Fruit fly (Drosophila melanogaster) whole organism, prepupa: ENCODE measurements around the gene Acsx1R.

Experiments
- CG11902 ChIP-seq: fragments of 200-800 bp; sonication (Bioruptor generic); optimal IDR thresholded peaks from 3 replicates; lab custom pipeline; 2016; ENCODE audit warnings: missing biosample characterization, missing genetic modification characterization
- CG1621 ChIP-seq: fragments of 200-800 bp; sonication (Bioruptor generic); optimal IDR thresholded peaks from 3 replicates; lab custom pipeline; 2018; ENCODE audit warnings: missing biosample characterization, mild to moderate bottlenecking, missing genetic modification characterization
- CG31627 ChIP-seq: fragments of 200-800 bp; sonication (Bioruptor generic); optimal IDR thresholded peaks from 3 replicates; lab custom pipeline; 2016; ENCODE audit warnings: missing biosample characterization, missing genetic modification characterization
- CG32006 ChIP-seq: fragments of 200-800 bp; sonication (Bioruptor generic); optimal IDR thresholded peaks from 3 replicates; lab custom pipeline; 2017; ENCODE audit warnings: missing biosample characterization, mild to moderate bottlenecking, missing genetic modification characterization
- CG34406 ChIP-seq: fragments of 200-800 bp; sonication (Bioruptor generic); optimal IDR thresholded peaks from 3 replicates; lab custom pipeline; 2016; ENCODE audit warnings: missing biosample characterization, missing genetic modification characterization
- CG6276 ChIP-seq: fragments of 200-800 bp; sonication (Bioruptor generic); optimal IDR thresholded peaks from 2 replicates; lab custom pipeline; 2017; ENCODE audit warnings: missing biosample characterization, mild to moderate bottlenecking, missing genetic modification characterization
- CG6792 ChIP-seq: fragments of 200-800 bp; sonication (Bioruptor generic); optimal IDR thresholded peaks from 3 replicates; lab custom pipeline; 2016; ENCODE audit warnings: missing biosample characterization, missing genetic modification characterization
- CG6854 ChIP-seq: fragments of 200-800 bp; sonication (Bioruptor generic); optimal IDR thresholded peaks from 2 replicates; lab custom pipeline; 2017; ENCODE audit warnings: missing biosample characterization, mild to moderate bottlenecking, missing genetic modification characterization
- CG7368 ChIP-seq: fragments of 200-800 bp; sonication (Bioruptor generic); optimal IDR thresholded peaks from 3 replicates; lab custom pipeline; 2016; ENCODE audit warnings: missing biosample characterization, missing genetic modification characterization
- CG8119 ChIP-seq: fragments of 200-800 bp; sonication (Bioruptor generic); IDR thresholded peaks from 3 replicates; pipeline ENCODE4 v1.3.6; 2022; ENCODE audit warnings: missing biosample characterization, missing genetic modification characterization
- Eip75B ChIP-seq: fragments of 200-800 bp; sonication (Bioruptor generic); optimal IDR thresholded peaks from 3 replicates; lab custom pipeline; 2016; ENCODE audit warnings: missing biosample characterization, missing genetic modification characterization
- Eip93F ChIP-seq: fragments of 200-800 bp; sonication (Bioruptor generic); optimal IDR thresholded peaks from 2 replicates; lab custom pipeline; 2016; ENCODE audit warnings: missing biosample characterization, mild to moderate bottlenecking, missing genetic modification characterization
- Ets21C ChIP-seq: fragments of 200-800 bp; sonication (Bioruptor generic); optimal IDR thresholded peaks from 3 replicates; lab custom pipeline; 2016; ENCODE audit warnings: missing biosample characterization, missing genetic modification characterization
- Hr38 ChIP-seq: sonication (Bioruptor generic); optimal IDR thresholded peaks from 2 replicates; lab custom pipeline; 2016; ENCODE audit warnings: missing biosample characterization, missing genetic modification characterization
- Hr4 ChIP-seq: fragments of 200-800 bp; sonication (Bioruptor generic); optimal IDR thresholded peaks from 3 replicates; lab custom pipeline; 2016; ENCODE audit warnings: missing biosample characterization, missing genetic modification characterization
- Lpt ChIP-seq: fragments of 200-800 bp; sonication (Bioruptor generic); optimal IDR thresholded peaks from 3 replicates; lab custom pipeline; 2016; ENCODE audit warnings: missing biosample characterization, missing genetic modification characterization
- OdsH ChIP-seq: fragments of 200-800 bp; sonication (Bioruptor generic); optimal IDR thresholded peaks from 3 replicates; lab custom pipeline; 2016; ENCODE audit warnings: missing biosample characterization, missing genetic modification characterization
- Smox ChIP-seq: fragments of 200-800 bp; sonication (Bioruptor generic); optimal IDR thresholded peaks from 3 replicates; lab custom pipeline; 2016; ENCODE audit warnings: missing biosample characterization, missing genetic modification characterization
- Sox102F ChIP-seq: fragments of 200-800 bp; sonication (Bioruptor generic); optimal IDR thresholded peaks from 2 replicates; lab custom pipeline; 2016; ENCODE audit warnings: missing biosample characterization, mild to moderate bottlenecking, missing genetic modification characterization
- acj6 ChIP-seq: fragments of 200-800 bp; sonication (Bioruptor generic); optimal IDR thresholded peaks from 3 replicates; lab custom pipeline; 2016; ENCODE audit warnings: missing biosample characterization, missing genetic modification characterization
- fd85E ChIP-seq: fragments of 200-800 bp; sonication (Bioruptor generic); optimal IDR thresholded peaks from 3 replicates; lab custom pipeline; 2016; ENCODE audit warnings: missing biosample characterization, missing genetic modification characterization
- lz ChIP-seq: fragments of 200-800 bp; sonication (Bioruptor generic); optimal IDR thresholded peaks from 3 replicates; lab custom pipeline; 2016; ENCODE audit warnings: missing biosample characterization, missing genetic modification characterization
- net ChIP-seq: fragments of 200-800 bp; sonication (Bioruptor generic); optimal IDR thresholded peaks from 3 replicates; lab custom pipeline; 2016; ENCODE audit warnings: missing biosample characterization, missing genetic modification characterization
- salr ChIP-seq, 2 experiments: fragments of 200-800 bp; sonication (Bioruptor generic); optimal IDR thresholded peaks; 3 replicates each; lab custom pipeline; 2016 to 2018; ENCODE audit warnings: missing biosample characterization in 2 of 2, missing genetic modification characterization in 2 of 2, mild to moderate bottlenecking in 1 of 2
- spab ChIP-seq: fragments of 200-800 bp; sonication (Bioruptor generic); optimal IDR thresholded peaks from 2 replicates; lab custom pipeline; 2017; ENCODE audit warnings: missing biosample characterization, mild to moderate bottlenecking, missing genetic modification characterization, missing genetic modification reagents
- ss ChIP-seq, 2 experiments: fragments of 200-800 bp; sonication (Bioruptor generic); optimal IDR thresholded peaks; 2 replicates in 1 of 2; 3 replicates in 1 of 2; lab custom pipeline; 2017 to 2018; ENCODE audit warnings: mild to moderate bottlenecking in 2 of 2, missing biosample characterization in 2 of 2, missing genetic modification characterization in 2 of 2, moderate library complexity in 1 of 2
- svp ChIP-seq: fragments of 200-800 bp; sonication (Bioruptor generic); peaks from one replicate; lab custom pipeline; 2016; ENCODE audit warnings: missing biosample characterization, missing genetic modification characterization
- topi ChIP-seq: fragments of 200-800 bp; sonication (Bioruptor generic); optimal IDR thresholded peaks from 3 replicates; lab custom pipeline; 2016; ENCODE audit warnings: missing biosample characterization, missing genetic modification characterization

Acsx1R gene

DNA sequence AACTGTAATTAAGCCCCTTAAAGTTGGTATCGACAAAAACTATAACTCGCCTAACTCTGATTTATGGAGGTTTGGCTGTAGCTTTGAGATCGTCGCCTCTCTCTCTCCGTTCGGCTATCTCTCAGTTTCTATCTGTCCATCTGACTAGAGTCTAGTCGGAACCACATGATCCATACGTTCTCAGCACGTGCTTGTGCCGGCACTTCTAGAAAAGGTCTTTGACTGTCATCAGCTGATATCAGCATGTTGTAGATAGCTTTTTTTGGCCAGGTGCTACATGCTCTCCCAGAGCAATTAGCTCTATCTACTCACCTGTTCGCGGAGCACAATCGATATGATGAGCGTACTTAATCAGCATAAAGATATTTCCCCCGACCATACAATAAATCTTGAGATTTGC is 16.6 kb upstream of the Acsx1R start:
- TF ChIP-seq CG34406 (GFP tag; lab: Kevin White, UChicago): no peak
- no peak for TF ChIP-seq Hr38
- TF ChIP-seq topi (GFP tag; lab: Kevin White, UChicago): no peak
- no peak for TF ChIP-seq Lpt (GFP tag; lab: Kevin White, UChicago)
- TF ChIP-seq Eip93F: no peak
- no peak for TF ChIP-seq fd85E (GFP tag; lab: Kevin White, UChicago)
- TF ChIP-seq CG8119 (GFP tag; lab: Robert Waterston, UW): no peak
- TF ChIP-seq CG31627 (GFP tag; lab: Kevin White, UChicago): no peak
- no peak for TF ChIP-seq Sox102F (GFP tag; lab: Kevin White, UChicago)
- no peak for TF ChIP-seq CG6276 (GFP tag; lab: Kevin White, UChicago)
- TF ChIP-seq Ets21C (GFP tag; lab: Kevin White, UChicago): no peak
- TF ChIP-seq spab: no peak
- no peak for TF ChIP-seq OdsH (GFP tag; lab: Kevin White, UChicago)
- no peak for TF ChIP-seq acj6 (GFP tag; lab: Kevin White, UChicago)

DNA sequence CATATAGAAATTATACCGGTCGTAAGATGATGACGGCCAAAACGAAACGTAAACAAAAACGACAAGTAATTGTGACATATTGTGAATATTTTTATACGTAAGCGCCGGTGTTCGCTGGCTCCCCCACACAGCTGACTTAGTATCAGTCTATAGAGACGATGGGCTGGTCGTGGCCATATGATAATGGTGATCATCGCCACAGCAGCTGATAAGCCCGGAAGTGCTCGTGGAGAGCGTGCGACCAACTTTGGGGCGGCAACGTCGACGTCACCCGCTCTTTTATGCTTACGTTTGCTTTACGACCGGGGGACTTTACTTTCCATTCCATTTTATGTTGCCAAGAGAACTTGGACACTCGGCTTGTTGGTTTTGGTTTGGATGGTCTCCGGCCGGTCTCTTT is 15.6 kb upstream of the Acsx1R start:
- TF ChIP-seq svp (GFP tag; lab: Kevin White, UChicago): peak; percentile 80
- TF ChIP-seq CG1621: no peak
- TF ChIP-seq, all 60 proteins: peak for 1

DNA sequence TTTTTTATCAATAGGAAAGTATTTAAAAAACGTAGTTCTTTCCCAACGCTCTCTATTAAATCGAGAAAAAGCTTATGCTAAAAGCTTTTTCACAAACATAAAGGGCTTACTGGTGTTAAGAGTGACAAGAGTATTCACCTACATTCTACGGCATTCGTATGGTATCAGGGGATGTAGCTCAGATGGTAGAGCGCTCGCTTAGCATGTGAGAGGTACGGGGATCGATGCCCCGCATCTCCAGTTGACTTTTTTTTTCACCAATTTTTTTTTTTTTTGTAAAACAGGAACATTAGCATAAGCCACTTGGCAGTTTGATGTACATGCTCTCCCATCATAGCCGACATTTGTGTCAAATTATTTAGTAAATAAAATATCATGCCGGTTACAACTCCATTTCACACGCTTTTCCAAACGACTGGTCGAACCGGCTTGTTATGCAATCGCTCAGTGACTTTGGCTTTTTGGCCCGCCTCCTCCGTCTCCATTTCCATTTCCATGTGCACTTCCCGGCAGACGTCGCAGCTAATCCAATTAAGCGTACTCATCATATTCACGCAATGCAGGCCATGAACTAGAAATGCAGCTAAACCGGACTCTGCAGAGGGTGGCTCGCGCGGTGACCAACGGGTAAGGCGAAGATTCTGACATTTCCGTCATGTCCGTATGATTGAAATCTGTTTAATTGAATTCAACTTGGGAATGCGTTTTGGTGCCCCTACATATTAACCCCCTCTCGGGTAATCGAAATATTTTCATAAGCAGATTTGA is 13.9 kb upstream of the Acsx1R start:
- TF ChIP-seq net (GFP tag; lab: Kevin White, UChicago) (no peak), topi (GFP tag; lab: Kevin White, UChicago) (no peak), Smox (GFP tag; lab: Kevin White, UChicago) (no peak), CG6854 (GFP tag; lab: Kevin White, UChicago) (no peak), svp (GFP tag; lab: Kevin White, UChicago) (peak; percentile 27), salr (GFP tag; optimal IDR thresholded peaks at IDR 0.05; lab: Kevin White, UChicago) (no peak), Lpt (GFP tag; lab: Kevin White, UChicago) (no peak), lz (GFP tag; lab: Kevin White, UChicago) (no peak), CG7368 (GFP tag; lab: Kevin White, UChicago) (no peak), Hr4 (GFP tag; lab: Kevin White, UChicago) (no peak), CG8119 (GFP tag; lab: Robert Waterston, UW) (0 out of 3 replicates have a peak, but pooled peaks have one; percentile 16), Eip75B (GFP tag; lab: Kevin White, UChicago) (no peak), CG6792 (GFP tag; lab: Kevin White, UChicago) (no peak)

DNA sequence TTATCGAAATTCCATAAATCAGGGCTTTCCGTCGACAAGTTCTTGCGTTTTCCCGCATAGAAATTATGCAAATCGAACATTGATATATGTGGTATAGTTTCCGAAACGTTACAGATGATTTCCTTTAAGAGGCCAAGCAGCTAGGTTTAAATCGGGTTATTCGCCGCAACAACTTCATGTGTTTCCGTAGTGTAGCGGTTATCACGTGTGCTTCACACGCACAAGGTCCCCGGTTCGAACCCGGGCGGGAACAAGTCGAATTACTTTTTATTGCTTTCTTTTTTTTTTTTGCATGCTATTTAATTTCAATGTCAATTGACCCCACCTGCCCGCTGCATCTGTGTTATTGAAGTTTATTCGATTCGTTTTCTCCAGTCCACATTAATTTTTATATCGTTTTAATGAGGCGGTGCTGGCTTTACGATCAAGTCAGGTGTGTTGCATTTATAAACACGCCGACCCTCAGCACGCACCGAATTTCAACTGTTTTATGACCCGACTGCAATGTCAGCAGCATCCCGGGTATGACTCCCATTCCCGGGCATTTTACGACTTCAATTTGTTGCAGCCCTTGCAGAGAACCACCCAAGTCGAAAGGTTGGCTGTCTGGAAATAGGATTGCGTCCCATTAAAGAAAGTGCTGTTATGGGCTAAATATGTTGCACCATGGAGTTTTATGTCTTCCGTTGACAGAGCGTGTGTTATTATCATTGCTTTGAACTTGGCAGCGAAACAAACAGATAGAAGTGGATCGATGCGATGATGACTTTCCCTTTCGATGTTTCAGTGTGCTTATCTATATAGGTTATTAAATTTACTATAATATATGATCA is 13.1 kb upstream of the Acsx1R start:
- TF ChIP-seq CG7368 (GFP tag; lab: Kevin White, UChicago) (no peak), Eip75B (GFP tag; lab: Kevin White, UChicago) (no peak), ss (GFP tag; optimal IDR thresholded peaks at IDR 0.05; lab: Kevin White, UChicago) (no peak)

- peak; percentile 36 for TF ChIP-seq CG6276 (GFP tag; lab: Kevin White, UChicago)
- no peak for TF ChIP-seq CG11902 (GFP tag; lab: Kevin White, UChicago)
- TF ChIP-seq CG32006 (GFP tag; lab: Kevin White, UChicago): peak; percentile 70
- 0 out of 3 replicates have a peak, but pooled peaks have one; percentile 29 for TF ChIP-seq CG8119 (GFP tag; lab: Robert Waterston, UW)
Observed at dm6 chr3R:19788770-19789169, 11.7 kb upstream of the Acsx1R start.
